Worm (Caenorhabditis elegans) whole organism, L1 larva: ENCODE measurements around the gene M05D6.9.

Experiments used
- Y116A8C.19 ChIP-seq: sonication (generic microtip); optimal IDR thresholded peaks from 2 replicates; lab custom pipeline; 2016; ENCODE audit warnings: missing compliant biosample characterization, missing genetic modification characterization, borderline replicate concordance
- aly-2 ChIP-seq: fragments of 150-350 bp; optimal IDR thresholded peaks from 2 replicates; lab custom pipeline; 2014; ENCODE audit warnings: missing biosample characterization, missing genetic modification characterization
- ceh-90 ChIP-seq: sonication (generic microtip); optimal IDR thresholded peaks from 2 replicates; lab custom pipeline; 2016; ENCODE audit warnings: missing genetic modification characterization, missing compliant biosample characterization
- dpl-1 ChIP-seq, 3 experiments: fragments of 150-350 bp in 2 of 3; sonication (generic microtip) in 1 of 3; optimal IDR thresholded peaks; 2 replicates each; lab custom pipeline; 2014 to 2017; ENCODE audit warnings: missing biosample characterization in 3 of 3, missing genetic modification characterization in 3 of 3, missing genetic modification reagents in 3 of 3
- jun-1 ChIP-seq: fragments of 150-350 bp; optimal IDR thresholded peaks from 2 replicates; lab custom pipeline; 2014; ENCODE audit warnings: missing biosample characterization, missing genetic modification reagents, missing genetic modification characterization
- nhr-11 ChIP-seq: fragments of 150-350 bp; optimal IDR thresholded peaks from 2 replicates; lab custom pipeline; 2014; ENCODE audit warnings: missing biosample characterization, missing genetic modification characterization
- unc-62 ChIP-seq: fragments of 150-350 bp; optimal IDR thresholded peaks from 2 replicates; lab custom pipeline; 2014; ENCODE audit warnings: missing biosample characterization, missing genetic modification reagents, missing genetic modification characterization
- ztf-11 ChIP-seq, 2 experiments: sonication (generic microtip); optimal IDR thresholded peaks; 2 replicates each; lab custom pipeline; 2016 to 2017; ENCODE audit warnings: missing genetic modification characterization in 2 of 2, missing biosample characterization in 1 of 2, missing compliant biosample characterization in 1 of 2

DNA sequence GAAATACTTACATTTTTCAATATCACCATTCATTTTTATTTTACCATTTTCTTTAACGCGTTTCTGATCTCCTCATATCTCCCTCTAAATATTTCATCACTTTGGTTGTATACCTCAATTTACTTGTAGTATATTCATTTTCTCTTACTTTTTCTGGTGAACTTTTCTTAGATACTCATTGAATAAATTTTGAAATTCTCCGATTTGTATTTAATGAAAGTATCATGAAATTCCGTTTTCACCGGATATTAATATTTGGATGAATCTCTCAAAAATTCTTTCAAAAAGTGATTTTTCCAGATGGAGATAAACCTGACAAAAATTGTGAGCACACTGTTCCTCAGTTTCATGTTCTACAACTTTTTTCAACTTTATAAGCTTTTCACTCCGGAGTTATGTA lies 24.1 kb downstream of the M05D6.9 start, which contains the start of gene T13H5.8:
- TF ChIP-seq ceh-90 = no peak
- no peak for TF ChIP-seq aly-2 (tag; lab: Kevin White, UChicago)
- no peak for TF ChIP-seq ztf-11 (tag; optimal IDR thresholded peaks at IDR 0.05; lab: Kevin White, UChicago)
- no peak for TF ChIP-seq Y116A8C.19 (tag; lab: Kevin White, UChicago)
- no peak for TF ChIP-seq unc-62 (GFP tag; lab: Kevin White, UChicago)
- no peak for TF ChIP-seq dpl-1 (GFP tag; optimal IDR thresholded peaks at IDR 0.05; lab: Kevin White, UChicago)
- no peak for TF ChIP-seq nhr-11 (tag; lab: Kevin White, UChicago)
- no peak for TF ChIP-seq jun-1 (tag; lab: Kevin White, UChicago)
